Fruit fly (Drosophila melanogaster) whole organism, prepupa: ENCODE results near the gene pyd.

Experiments
- CG10631 ChIP-seq: fragments of 200-800 bp; sonication (Bioruptor generic); optimal IDR thresholded peaks from 2 replicates; lab custom pipeline; 2016; ENCODE audit warnings: missing biosample characterization, missing genetic modification characterization
- CG11294 ChIP-seq: fragments of 200-800 bp; sonication (Bioruptor generic); IDR thresholded peaks from 2 replicates; pipeline ENCODE4 v1.3.6; 2022; ENCODE audit warnings: missing biosample characterization, missing genetic modification characterization
- CG11762 ChIP-seq: fragments of 200-800 bp; sonication (Bioruptor generic); optimal IDR thresholded peaks from 3 replicates; lab custom pipeline; 2016; ENCODE audit warnings: missing biosample characterization, missing genetic modification characterization; ENCODE audit not compliant: insufficient read depth
- CG11902 ChIP-seq: fragments of 200-800 bp; sonication (Bioruptor generic); optimal IDR thresholded peaks from 3 replicates; lab custom pipeline; 2016; ENCODE audit warnings: missing biosample characterization, missing genetic modification characterization
- CG1621 ChIP-seq: fragments of 200-800 bp; sonication (Bioruptor generic); optimal IDR thresholded peaks from 3 replicates; lab custom pipeline; 2018; ENCODE audit warnings: missing biosample characterization, mild to moderate bottlenecking, missing genetic modification characterization
- Eip75B ChIP-seq: fragments of 200-800 bp; sonication (Bioruptor generic); optimal IDR thresholded peaks from 3 replicates; lab custom pipeline; 2016; ENCODE audit warnings: missing biosample characterization, missing genetic modification characterization
- Hr39 ChIP-seq: fragments of 200-800 bp; sonication (Bioruptor generic); optimal IDR thresholded peaks from 2 replicates; lab custom pipeline; 2016; ENCODE audit warnings: missing biosample characterization, missing genetic modification characterization
- Lpt ChIP-seq: fragments of 200-800 bp; sonication (Bioruptor generic); optimal IDR thresholded peaks from 3 replicates; lab custom pipeline; 2016; ENCODE audit warnings: missing biosample characterization, missing genetic modification characterization
- esn ChIP-seq: fragments of 200-800 bp; sonication (Bioruptor generic); optimal IDR thresholded peaks from 2 replicates; lab custom pipeline; 2016; ENCODE audit warnings: missing biosample characterization, mild to moderate bottlenecking, missing genetic modification characterization, moderate library complexity
- fd59A ChIP-seq: fragments of 200-800 bp; sonication (Bioruptor generic); optimal IDR thresholded peaks from 2 replicates; lab custom pipeline; 2017; ENCODE audit warnings: missing biosample characterization, mild to moderate bottlenecking, missing genetic modification characterization, missing genetic modification reagents
- fd85E ChIP-seq: fragments of 200-800 bp; sonication (Bioruptor generic); optimal IDR thresholded peaks from 3 replicates; lab custom pipeline; 2016; ENCODE audit warnings: missing biosample characterization, missing genetic modification characterization
- net ChIP-seq: fragments of 200-800 bp; sonication (Bioruptor generic); optimal IDR thresholded peaks from 3 replicates; lab custom pipeline; 2016; ENCODE audit warnings: missing biosample characterization, missing genetic modification characterization
- pdm3 ChIP-seq: fragments of 200-800 bp; sonication (Bioruptor generic); optimal IDR thresholded peaks from 3 replicates; lab custom pipeline; 2016; ENCODE audit warnings: missing biosample characterization, missing genetic modification characterization

- no peak for TF ChIP-seq Eip75B
- no peak for TF ChIP-seq CG11762
- no peak for TF ChIP-seq Lpt
- no peak for TF ChIP-seq CG11902 (GFP tag; lab: Kevin White, UChicago)
- TF ChIP-seq CG10631 (GFP tag; lab: Kevin White, UChicago), result no peak
- no peak for TF ChIP-seq net
- no peak for TF ChIP-seq pdm3 (GFP tag; lab: Kevin White, UChicago)
- no peak for TF ChIP-seq Hr39 (GFP tag; lab: Kevin White, UChicago)
- TF ChIP-seq CG11294 (GFP tag; lab: Robert Waterston, UW), result no peak
- TF ChIP-seq CG1621 (tag; lab: Kevin White, UChicago), result no peak
- no peak for TF ChIP-seq fd85E (GFP tag; lab: Kevin White, UChicago)
- TF ChIP-seq fd59A (GFP tag; lab: Kevin White, UChicago), result no peak
- no peak for TF ChIP-seq esn
Observed at dm6 chr3R:8843942-8844637, 87.6 kb downstream of the pyd start.
